Worm (Caenorhabditis elegans) whole organism, midembryonic: Measurements from ENCODE around the gene C25H3.7.

Experiments
- T22C8.4 ChIP-seq: fragments of 200-800 bp; sonication (Bioruptor generic); IDR thresholded peaks from 2 replicates; pipeline ENCODE4 v1.3.6; 2022; ENCODE audit warnings: missing genetic modification characterization, missing compliant biosample characterization
- cog-1 ChIP-seq: sonication (generic microtip); optimal IDR thresholded peaks from 2 replicates; lab custom pipeline; 2016; ENCODE audit warnings: missing genetic modification characterization, missing compliant biosample characterization
- flt-1 ChIP-seq: fragments of 200-800 bp; sonication (Bioruptor generic); IDR thresholded peaks from 2 replicates; pipeline ENCODE4 v1.3.6; 2022; ENCODE audit warnings: missing genetic modification characterization, missing compliant biosample characterization
- klf-2 ChIP-seq: fragments of 200-800 bp; sonication (Bioruptor generic); conservative IDR thresholded peaks from 2 replicates; pipeline ENCODE4 v1.3.6; 2022; ENCODE audit warnings: missing genetic modification reagents, missing genetic modification characterization, missing compliant biosample characterization
- med-1 ChIP-seq: sonication (generic microtip); optimal IDR thresholded peaks from 2 replicates; lab custom pipeline; 2017; ENCODE audit warnings: missing genetic modification characterization, mild to moderate bottlenecking, missing compliant biosample characterization, antibody characterized with exemption, missing genetic modification reagents; ENCODE audit not compliant: insufficient read depth
- ref-1 ChIP-seq: fragments of 200-800 bp; sonication (Bioruptor generic); conservative IDR thresholded peaks from 2 replicates; pipeline ENCODE4 v1.3.6; 2022; ENCODE audit warnings: missing genetic modification reagents, missing genetic modification characterization, missing compliant biosample characterization
- tab-1 ChIP-seq: fragments of 200-800 bp; sonication (Bioruptor generic); IDR thresholded peaks from 2 replicates; pipeline ENCODE4 v1.3.6; 2022; ENCODE audit warnings: missing genetic modification characterization, missing compliant biosample characterization
- ztf-23 ChIP-seq: fragments of 200-800 bp; sonication (Bioruptor generic); IDR thresholded peaks from 2 replicates; pipeline ENCODE4 v1.3.6; 2022; ENCODE audit warnings: missing genetic modification reagents, missing genetic modification characterization, missing compliant biosample characterization
- ztf-29 ChIP-seq: fragments of 200-800 bp; sonication (Bioruptor generic); IDR thresholded peaks from 2 replicates; pipeline ENCODE4 v1.3.6; 2022; ENCODE audit warnings: missing genetic modification reagents, missing genetic modification characterization, missing compliant biosample characterization

C25H3.7 gene

ce11 chrII:5654215-5654614 lies 14.5 kb downstream of the C25H3.7 start, which contains the start of gene F59E12.1:
Gene F59E12.1, plus strand, starts transcription at chrII:5654515.
- TF ChIP-seq ztf-23, result no peak
- TF ChIP-seq ref-1 (GFP tag; lab: Robert Waterston, UW), result no peak
- no peak for TF ChIP-seq ztf-29 (GFP tag; lab: Robert Waterston, UW)
- TF ChIP-seq T22C8.4, result no peak
- no peak for TF ChIP-seq klf-2 (GFP tag; lab: Robert Waterston, UW)
- no peak for TF ChIP-seq flt-1 (GFP tag; lab: Robert Waterston, UW)
- no peak for TF ChIP-seq cog-1 (tag; lab: Kevin White, UChicago)
- no peak for TF ChIP-seq med-1 (GFP tag; lab: Kevin White, UChicago)
- no peak for TF ChIP-seq tab-1 (GFP tag; lab: Robert Waterston, UW)

- TF ChIP-seq tab-1 (GFP tag; lab: Robert Waterston, UW) (no peak), ztf-23 (no peak), flt-1 (GFP tag; lab: Robert Waterston, UW) (no peak), T22C8.4 (no peak), ref-1 (GFP tag; lab: Robert Waterston, UW) (no peak), med-1 (GFP tag; lab: Kevin White, UChicago) (no peak), klf-2 (GFP tag; lab: Robert Waterston, UW) (no peak), cog-1 (tag; lab: Kevin White, UChicago) (no peak), ztf-29 (GFP tag; lab: Robert Waterston, UW) (no peak)
Observed at ce11 chrII:5652334-5652733, 16.4 kb downstream of the C25H3.7 start, which contains the start of gene bli-2. Gene bli-2, minus strand, starts transcription at chrII:5652434.

- TF ChIP-seq ref-1 (GFP tag; lab: Robert Waterston, UW), result no peak
- TF ChIP-seq flt-1 (GFP tag; lab: Robert Waterston, UW), result no peak
- TF ChIP-seq klf-2 (GFP tag; lab: Robert Waterston, UW), result no peak
- no peak for TF ChIP-seq T22C8.4
- TF ChIP-seq med-1 (GFP tag; lab: Kevin White, UChicago), result no peak
- TF ChIP-seq ztf-29 (GFP tag; lab: Robert Waterston, UW), result no peak
- TF ChIP-seq tab-1 (GFP tag; lab: Robert Waterston, UW), result no peak
- TF ChIP-seq ztf-23, result no peak
- no peak for TF ChIP-seq cog-1 (tag; lab: Kevin White, UChicago)
Observed at ce11 chrII:5651426-5651825, 17.3 kb downstream of the C25H3.7 start.

- TF ChIP-seq ztf-23 (no peak), ref-1 (GFP tag; lab: Robert Waterston, UW) (no peak), flt-1 (GFP tag; lab: Robert Waterston, UW) (no peak), tab-1 (GFP tag; lab: Robert Waterston, UW) (no peak), T22C8.4 (no peak)
Observed at ce11 chrII:5649236-5650004, 19.3 kb downstream of the C25H3.7 start, which contains the start of the genes sam-4, F59E12.17 and zyg-1. Gene sam-4, minus strand, starts transcription at chrII:5649286. Gene F59E12.17, minus strand, starts transcription at chrII:5649470. Gene zyg-1, plus strand, starts transcription at chrII:5649748.

- TF ChIP-seq ztf-29 (GFP tag; lab: Robert Waterston, UW), result no peak
- no peak for TF ChIP-seq cog-1 (tag; lab: Kevin White, UChicago)
- no peak for TF ChIP-seq klf-2 (GFP tag; lab: Robert Waterston, UW)
- no peak for TF ChIP-seq tab-1 (GFP tag; lab: Robert Waterston, UW)
Observed at ce11 chrII:5648272-5648671, 20.5 kb downstream of the C25H3.7 start, which contains the start of gene ddl-1. Gene ddl-1, minus strand, starts transcription at chrII:5648372.

ce11 chrII:5646942-5647341 lies 21.8 kb downstream of the C25H3.7 start, which contains the start of gene F59E12.9:
Gene F59E12.9, minus strand, starts transcription at chrII:5647042.
- TF ChIP-seq T22C8.4 (no peak), klf-2 (GFP tag; lab: Robert Waterston, UW) (no peak), ztf-23 (no peak), cog-1 (tag; lab: Kevin White, UChicago) (no peak), ztf-29 (GFP tag; lab: Robert Waterston, UW) (no peak), ref-1 (GFP tag; lab: Robert Waterston, UW) (no peak), flt-1 (GFP tag; lab: Robert Waterston, UW) (no peak), med-1 (GFP tag; lab: Kevin White, UChicago) (no peak), tab-1 (GFP tag; lab: Robert Waterston, UW) (no peak)

- no peak for TF ChIP-seq med-1 (GFP tag; lab: Kevin White, UChicago)
- no peak for TF ChIP-seq T22C8.4
- TF ChIP-seq ztf-29 (GFP tag; lab: Robert Waterston, UW), result no peak
- TF ChIP-seq ref-1 (GFP tag; lab: Robert Waterston, UW), result no peak
- TF ChIP-seq tab-1 (GFP tag; lab: Robert Waterston, UW), result no peak
Observed at ce11 chrII:5642110-5642509, 26.6 kb downstream of the C25H3.7 start.

- TF ChIP-seq ztf-23 (no peak), tab-1 (GFP tag; lab: Robert Waterston, UW) (no peak), T22C8.4 (no peak), ztf-29 (GFP tag; lab: Robert Waterston, UW) (no peak), flt-1 (GFP tag; lab: Robert Waterston, UW) (no peak), klf-2 (GFP tag; lab: Robert Waterston, UW) (no peak), med-1 (GFP tag; lab: Kevin White, UChicago) (no peak), ref-1 (GFP tag; lab: Robert Waterston, UW) (no peak), cog-1 (tag; lab: Kevin White, UChicago) (no peak)
Observed at ce11 chrII:5640362-5641079, 28.2 kb downstream of the C25H3.7 start.

- TF ChIP-seq klf-2 (GFP tag; lab: Robert Waterston, UW) (no peak), T22C8.4 (no peak), ztf-29 (GFP tag; lab: Robert Waterston, UW) (no peak), med-1 (GFP tag; lab: Kevin White, UChicago) (no peak), tab-1 (GFP tag; lab: Robert Waterston, UW) (no peak), flt-1 (GFP tag; lab: Robert Waterston, UW) (no peak), ztf-23 (no peak), cog-1 (tag; lab: Kevin White, UChicago) (no peak), ref-1 (GFP tag; lab: Robert Waterston, UW) (no peak)
Observed at ce11 chrII:5638059-5638458, 30.7 kb downstream of the C25H3.7 start, which contains the start of gene F59E12.3. Gene F59E12.3, plus strand, starts transcription at chrII:5638359.
